Worm (Caenorhabditis elegans) whole organism, early embryonic: ENCODE measurements around the gene eor-1.

Experiments
- B0310.2 ChIP-seq: sonication (generic microtip); optimal IDR thresholded peaks from 2 replicates; lab custom pipeline; 2016; ENCODE audit warnings: mild to moderate bottlenecking, missing genetic modification characterization, missing compliant biosample characterization
- F13C5.2 ChIP-seq: sonication (generic microtip); optimal IDR thresholded peaks from 2 replicates; lab custom pipeline; 2017; ENCODE audit warnings: mild to moderate bottlenecking, missing genetic modification characterization, inconsistent platforms, missing compliant biosample characterization
- aly-1 ChIP-seq: sonication (generic microtip); optimal IDR thresholded peaks from 2 replicates; lab custom pipeline; 2016; ENCODE audit warnings: missing genetic modification characterization, missing compliant biosample characterization
- ama-1 ChIP-seq: fragments of 150-350 bp; optimal IDR thresholded peaks from 2 replicates; lab custom pipeline; 2014
- ceh-13 ChIP-seq: fragments of 200-800 bp; sonication (Bioruptor generic); optimal IDR thresholded peaks from 2 replicates; lab custom pipeline; 2018; ENCODE audit warnings: mild to moderate bottlenecking, missing genetic modification characterization, missing compliant biosample characterization
- ceh-36 ChIP-seq: sonication (generic microtip); optimal IDR thresholded peaks from 2 replicates; lab custom pipeline; 2016; ENCODE audit warnings: missing genetic modification characterization, inconsistent platforms, missing compliant biosample characterization
- ets-7 ChIP-seq: sonication (generic microtip); optimal IDR thresholded peaks from 2 replicates; lab custom pipeline; 2016; ENCODE audit warnings: missing genotype, missing genetic modification characterization, missing compliant biosample characterization
- flt-1 ChIP-seq: fragments of 200-800 bp; sonication (Bioruptor generic); IDR thresholded peaks from 2 replicates; pipeline ENCODE4 v1.3.6; 2022; ENCODE audit warnings: missing genetic modification characterization, missing compliant biosample characterization
- hmbx-1 ChIP-seq: sonication (generic microtip); optimal IDR thresholded peaks from 2 replicates; lab custom pipeline; 2016; ENCODE audit warnings: mild to moderate bottlenecking, missing genetic modification characterization, missing compliant biosample characterization
- hmg-4 ChIP-seq: fragments of 200-800 bp; sonication (Bioruptor generic); optimal IDR thresholded peaks from 2 replicates; lab custom pipeline; 2018; ENCODE audit warnings: mild to moderate bottlenecking, missing genetic modification characterization, missing compliant biosample characterization
- hnd-1 ChIP-seq: sonication (generic microtip); optimal IDR thresholded peaks from 2 replicates; lab custom pipeline; 2016; ENCODE audit warnings: missing genetic modification characterization, missing compliant biosample characterization
- pes-1 ChIP-seq: fragments of 200-800 bp; sonication (Bioruptor generic); IDR thresholded peaks from 2 replicates; pipeline ENCODE4 v1.3.6; 2022; ENCODE audit warnings: missing genetic modification reagents, missing genetic modification characterization, missing compliant biosample characterization
- scrt-1 ChIP-seq: fragments of 200-800 bp; sonication (Bioruptor generic); IDR thresholded peaks from 2 replicates; pipeline ENCODE4 v1.3.6; 2022; ENCODE audit warnings: missing genetic modification characterization, missing compliant biosample characterization
- sea-1 ChIP-seq: fragments of 200-800 bp; sonication (Bioruptor generic); conservative IDR thresholded peaks from 2 replicates; pipeline ENCODE4 v1.3.6; 2022; ENCODE audit warnings: missing genetic modification characterization, missing compliant biosample characterization
- tbx-11 ChIP-seq: fragments of 200-800 bp; sonication (Bioruptor generic); IDR thresholded peaks from 2 replicates; pipeline ENCODE4 v1.3.6; 2022; ENCODE audit warnings: missing genetic modification characterization, missing compliant biosample characterization
- tbx-37 ChIP-seq: fragments of 200-800 bp; sonication (Bioruptor generic); conservative IDR thresholded peaks from 2 replicates; pipeline ENCODE4 v1.3.6; 2022; ENCODE audit warnings: missing genetic modification reagents, missing genetic modification characterization, missing compliant biosample characterization
- tra-4 ChIP-seq: sonication (generic microtip); optimal IDR thresholded peaks from 2 replicates; lab custom pipeline; 2017; ENCODE audit warnings: missing genetic modification characterization, missing compliant biosample characterization

The eor-1 gene

DNA sequence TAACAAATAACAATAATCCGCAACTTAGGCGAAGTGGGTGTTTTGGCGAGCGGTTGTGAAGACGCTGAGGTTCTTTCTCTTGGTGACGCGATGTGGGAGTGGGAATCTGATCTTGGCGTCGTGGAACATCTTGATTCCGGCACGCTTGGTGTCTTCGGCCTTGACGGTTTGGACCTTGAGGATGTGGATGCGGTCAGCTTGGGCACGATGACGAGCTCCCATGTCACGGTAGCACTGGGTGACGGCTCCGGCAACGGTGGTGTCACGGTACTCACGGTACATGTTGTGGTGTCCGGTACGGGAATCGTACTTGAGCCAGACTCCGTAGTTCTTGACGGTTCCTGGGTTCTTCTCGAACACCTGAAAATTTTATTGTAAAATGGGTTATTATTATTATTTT, 49.8 kb downstream of the eor-1 start:
- no peak for TF ChIP-seq sea-1 (GFP tag; lab: Robert Waterston, UW)
- TF ChIP-seq hmbx-1 (tag; lab: Kevin White, UChicago), result no peak
- no peak for TF ChIP-seq flt-1
- TF ChIP-seq scrt-1 (GFP tag; lab: Robert Waterston, UW), result no peak
- TF ChIP-seq aly-1, result no peak
- no peak for TF ChIP-seq ets-7 (tag; lab: Kevin White, UChicago)
- no peak for TF ChIP-seq hnd-1
- no peak for TF ChIP-seq ama-1
- TF ChIP-seq pes-1 (GFP tag; lab: Robert Waterston, UW), result no peak
- TF ChIP-seq tbx-11 (GFP tag; lab: Robert Waterston, UW), result no peak
- no peak for TF ChIP-seq hmg-4 (GFP tag; lab: Kevin White, UChicago)
- TF ChIP-seq tra-4 (tag; lab: Kevin White, UChicago), result no peak
- TF ChIP-seq ceh-36 (tag; lab: Kevin White, UChicago), result no peak
- TF ChIP-seq F13C5.2 (tag; lab: Kevin White, UChicago), result no peak
- TF ChIP-seq tbx-37 (GFP tag; lab: Robert Waterston, UW), result no peak
- TF ChIP-seq B0310.2 (tag; lab: Kevin White, UChicago), result no peak
- no peak for TF ChIP-seq ceh-13 (GFP tag; lab: Kevin White, UChicago)

DNA sequence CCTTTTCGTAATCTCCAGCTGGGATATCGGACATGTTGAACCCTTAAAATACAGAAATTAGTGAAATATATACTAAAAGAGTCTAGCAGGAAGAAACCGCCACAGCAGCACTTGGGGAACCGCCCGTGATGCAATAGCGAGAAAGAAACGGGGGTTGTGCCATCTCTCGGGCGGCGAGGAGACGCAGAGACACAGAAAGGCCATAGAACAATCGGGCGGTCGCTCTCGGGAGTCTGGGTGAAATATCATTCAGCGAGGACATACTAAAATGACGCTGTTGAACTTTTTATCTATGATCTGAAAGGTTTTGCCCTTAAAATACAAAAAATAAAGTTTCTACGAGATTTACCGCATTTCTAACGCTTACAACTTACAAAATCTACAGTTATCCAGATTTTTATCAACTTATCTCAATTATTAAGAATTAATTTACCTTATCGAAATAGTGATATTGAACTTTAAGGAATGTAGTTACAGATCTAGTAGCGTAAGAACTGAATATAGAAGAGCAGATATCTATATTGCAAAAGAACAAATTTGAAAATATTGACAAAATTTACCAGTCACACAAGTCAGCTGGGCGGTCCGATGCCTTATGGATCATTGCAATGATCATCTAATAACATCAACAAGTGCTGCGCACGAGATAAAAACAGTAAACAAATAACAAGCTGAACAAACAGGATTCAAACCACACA, 50.4 kb downstream of the eor-1 start, which contains the start of gene cyc-2.1:
Gene cyc-2.1 (minus strand): TSS at position 605 of the 698 bp plus-strand sequence.
- TF ChIP-seq ceh-36 (tag; lab: Kevin White, UChicago) (no peak), ama-1 (peak; percentile 3), F13C5.2 (tag; lab: Kevin White, UChicago) (peak; percentile 38), aly-1 (no peak), flt-1 (0 out of 2 replicates have a peak, but pooled peaks have one; percentile 4), hmg-4 (GFP tag; lab: Kevin White, UChicago) (peak; percentile 49), tbx-11 (GFP tag; lab: Robert Waterston, UW) (0 out of 2 replicates have a peak, but pooled peaks have one; percentile 31), ceh-13 (GFP tag; lab: Kevin White, UChicago) (no peak), hmbx-1 (tag; lab: Kevin White, UChicago) (no peak), sea-1 (GFP tag; lab: Robert Waterston, UW) (0 out of 2 replicates have a peak, but pooled peaks have one; percentile 28), tra-4 (tag; lab: Kevin White, UChicago) (no peak), B0310.2 (tag; lab: Kevin White, UChicago) (no peak), pes-1 (GFP tag; lab: Robert Waterston, UW) (no peak), scrt-1 (GFP tag; lab: Robert Waterston, UW) (peak; percentile 64), hnd-1 (no peak), ets-7 (tag; lab: Kevin White, UChicago) (no peak), tbx-37 (GFP tag; lab: Robert Waterston, UW) (no peak)

ce11 chrIV:4747553-4747952, 51.4 kb downstream of the eor-1 start, which contains the start of gene tctn-1:
Gene tctn-1, minus strand, starts transcription at chrIV:4747832.
- no peak for TF ChIP-seq hnd-1
- TF ChIP-seq ama-1, result peak; percentile 14

DNA sequence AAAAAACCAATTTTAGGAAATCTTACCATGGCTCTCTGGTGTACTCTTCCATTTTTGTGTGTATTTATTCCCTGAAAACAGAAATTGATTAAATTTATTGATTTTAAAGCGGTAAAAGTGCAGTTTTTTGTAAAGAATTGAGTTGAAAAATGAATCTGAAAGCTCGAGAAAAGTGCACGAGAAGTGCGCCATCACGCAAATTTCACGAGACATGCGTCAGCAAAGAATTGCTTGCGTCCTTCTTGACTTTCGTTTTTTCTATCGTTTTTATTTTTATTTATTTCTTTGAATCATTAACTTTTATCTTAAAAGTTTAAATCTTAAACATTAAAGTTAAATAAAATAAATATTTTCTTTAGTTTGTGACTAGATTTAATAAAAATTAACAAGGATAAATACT, 53.6 kb downstream of the eor-1 start, which contains the start of gene timm-17B.1:
Gene timm-17B.1 (minus strand): TSS at position 71 of the 400 bp plus-strand sequence.
- TF ChIP-seq hmbx-1 (tag; lab: Kevin White, UChicago) (no peak), pes-1 (GFP tag; lab: Robert Waterston, UW) (0 out of 2 replicates have a peak, but pooled peaks have one; percentile 34), ceh-36 (tag; lab: Kevin White, UChicago) (no peak), F13C5.2 (tag; lab: Kevin White, UChicago) (peak; percentile 34), B0310.2 (tag; lab: Kevin White, UChicago) (no peak), aly-1 (no peak)

ce11 chrIV:4744167-4744566, 54.8 kb downstream of the eor-1 start, which contains the start of gene hoe-1:
Gene hoe-1, minus strand, starts transcription at chrIV:4744267.
- no peak for TF ChIP-seq tbx-11 (GFP tag; lab: Robert Waterston, UW)
- TF ChIP-seq hmbx-1 (tag; lab: Kevin White, UChicago), result no peak
- TF ChIP-seq aly-1, result no peak
- no peak for TF ChIP-seq flt-1
- no peak for TF ChIP-seq hnd-1
- no peak for TF ChIP-seq pes-1 (GFP tag; lab: Robert Waterston, UW)
- TF ChIP-seq ama-1, result no peak
- no peak for TF ChIP-seq hmg-4 (GFP tag; lab: Kevin White, UChicago)
- no peak for TF ChIP-seq tra-4 (tag; lab: Kevin White, UChicago)
- no peak for TF ChIP-seq ceh-13 (GFP tag; lab: Kevin White, UChicago)
- no peak for TF ChIP-seq ceh-36 (tag; lab: Kevin White, UChicago)
- TF ChIP-seq sea-1 (GFP tag; lab: Robert Waterston, UW), result no peak
- TF ChIP-seq B0310.2 (tag; lab: Kevin White, UChicago), result no peak
- no peak for TF ChIP-seq scrt-1 (GFP tag; lab: Robert Waterston, UW)
- no peak for TF ChIP-seq F13C5.2 (tag; lab: Kevin White, UChicago)
- TF ChIP-seq tbx-37 (GFP tag; lab: Robert Waterston, UW), result no peak
- TF ChIP-seq ets-7 (tag; lab: Kevin White, UChicago), result no peak
